Worm (Caenorhabditis elegans): ENCODE measurements around the gene acs-2.
A peak's percentile ranks its signal among the peaks of the same experiment; 100 is the strongest.

- no peak for TF ChIP-seq nhr-76 (tag; optimal IDR thresholded peaks at IDR 0.05)
- TF ChIP-seq nhr-25 (tag; optimal IDR thresholded peaks at IDR 0.05) = no peak
- TF ChIP-seq nhr-77 (tag; optimal IDR thresholded peaks at IDR 0.05) = no peak
- no peak for TF ChIP-seq ama-1 (optimal IDR thresholded peaks at IDR 0.05)
- no peak for TF ChIP-seq ceh-28 (tag; optimal IDR thresholded peaks at IDR 0.05)
- no peak for TF ChIP-seq nhr-11 (tag; optimal IDR thresholded peaks at IDR 0.05)
- TF ChIP-seq lsy-12 (tag; optimal IDR thresholded peaks at IDR 0.05) = no peak
- no peak for TF ChIP-seq zag-1 (tag; optimal IDR thresholded peaks at IDR 0.05)
- TF ChIP-seq nhr-237 (tag; optimal IDR thresholded peaks at IDR 0.05) = no peak
- TF ChIP-seq unc-62 (GFP tag; optimal IDR thresholded peaks at IDR 0.05) = no peak
- TF ChIP-seq mdl-1 (tag; optimal IDR thresholded peaks at IDR 0.05) = no peak
- TF ChIP-seq snpc-4 (tag; optimal IDR thresholded peaks at IDR 0.05) = no peak
- no peak for TF ChIP-seq skn-1 (tag; optimal IDR thresholded peaks at IDR 0.05)
- peak; percentile 16 for TF ChIP-seq pqm-1 (tag; optimal IDR thresholded peaks at IDR 0.05)
These were observed 13.3 kb upstream of the acs-2 start for ce11 chrV:15553869-15554268.
